Fruit fly (Drosophila melanogaster) whole organism, larva: ENCODE results near the gene Art3.

Source experiments
- noc ChIP-seq: fragments of 200-800 bp; sonication (Bioruptor generic); optimal IDR thresholded peaks from 3 replicates; lab custom pipeline; 2019; ENCODE audit warnings: missing biosample characterization, mild to moderate bottlenecking, missing genetic modification characterization, moderate library complexity

Art3 gene

dm6 chr3R:15196134-15197034 is 32.8 kb downstream of the Art3 start, which contains the start of the genes Kpc1 and CG42542:
Gene Kpc1, minus strand, starts transcription at chr3R:15196210.
Gene CG42542, plus strand, starts transcription at chr3R:15196598.
- TF ChIP-seq noc (tag; lab: Kevin White, UChicago), result peak; percentile 32

DNA sequence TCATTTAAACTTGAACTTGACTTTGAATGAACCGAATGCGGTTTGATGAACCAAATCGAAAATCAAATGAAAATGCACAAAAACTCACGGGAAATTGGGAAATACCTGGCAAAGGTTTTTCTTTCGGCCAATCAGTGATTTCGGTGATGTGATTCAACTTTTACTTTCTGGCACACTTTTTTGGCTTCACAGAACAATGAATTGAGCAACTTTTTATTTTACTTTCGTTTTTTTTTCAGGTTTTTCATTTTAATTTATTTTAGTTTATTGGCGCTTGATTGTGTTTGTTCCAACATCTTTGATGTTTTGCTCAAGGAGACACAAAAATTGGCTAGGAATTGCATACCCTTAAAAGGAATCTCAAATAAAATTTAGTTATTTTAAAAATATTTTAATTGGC is 47.7 kb downstream of the Art3 start, which contains the start of gene Mf:
TSS of gene Mf (minus strand) at position 44 of the 400 bp plus-strand sequence.
- TF ChIP-seq noc (tag; lab: Kevin White, UChicago), result no peak
